Worm (Caenorhabditis elegans) whole organism, mixed stage, embryonic: ENCODE data around the gene clec-242.

Source experiments
- blmp-1 ChIP-seq: fragments of 150-350 bp; optimal IDR thresholded peaks from 2 replicates; lab custom pipeline; 2014; ENCODE audit warnings: missing biosample characterization, missing genetic modification characterization
- ceh-39 ChIP-seq: fragments of 150-350 bp; optimal IDR thresholded peaks from 2 replicates; lab custom pipeline; 2014; ENCODE audit warnings: missing biosample characterization, missing genetic modification characterization
- ces-1 ChIP-seq: fragments of 150-350 bp; optimal IDR thresholded peaks from 2 replicates; lab custom pipeline; 2014; ENCODE audit warnings: missing biosample characterization, missing genetic modification reagents, missing genetic modification characterization
- elt-1 ChIP-seq: sonication (generic microtip); optimal IDR thresholded peaks from 2 replicates; lab custom pipeline; 2017; ENCODE audit warnings: missing genetic modification characterization, mild to moderate bottlenecking, missing compliant biosample characterization, antibody characterized with exemption, moderate library complexity, borderline replicate concordance; ENCODE audit not compliant: insufficient read depth
- lin-13 ChIP-seq: fragments of 150-350 bp; optimal IDR thresholded peaks from 2 replicates; lab custom pipeline; 2014; ENCODE audit warnings: missing biosample characterization, missing genetic modification characterization
- mep-1 ChIP-seq: fragments of 150-350 bp; optimal IDR thresholded peaks from 2 replicates; lab custom pipeline; 2017; ENCODE audit warnings: missing biosample characterization, missing genetic modification reagents, missing genetic modification characterization, inconsistent platforms
- nhr-12 ChIP-seq: fragments of 150-350 bp; optimal IDR thresholded peaks from 2 replicates; lab custom pipeline; 2014; ENCODE audit warnings: missing biosample characterization, missing genetic modification characterization
- nhr-2 ChIP-seq: fragments of 150-350 bp; optimal IDR thresholded peaks from 2 replicates; lab custom pipeline; 2014; ENCODE audit warnings: missing biosample characterization, missing genetic modification characterization
- nhr-28 ChIP-seq: fragments of 150-350 bp; optimal IDR thresholded peaks from 2 replicates; lab custom pipeline; 2014; ENCODE audit warnings: missing biosample characterization, missing genetic modification characterization
- pha-4 ChIP-seq: fragments of 150-350 bp; optimal IDR thresholded peaks from 2 replicates; lab custom pipeline; 2018; ENCODE audit warnings: missing biosample characterization, missing genetic modification reagents, missing genetic modification characterization
- snpc-4 ChIP-seq: fragments of 150-350 bp; optimal IDR thresholded peaks from 2 replicates; lab custom pipeline; 2014; ENCODE audit warnings: missing biosample characterization, missing genetic modification characterization
- unc-39 ChIP-seq: fragments of 150-350 bp; optimal IDR thresholded peaks from 2 replicates; lab custom pipeline; 2014; ENCODE audit warnings: missing biosample characterization, missing genetic modification characterization

ce11 chrV:17241278-17241661 is 4.0 kb downstream of the clec-242 start:
- TF ChIP-seq ces-1 (GFP tag; lab: Kevin White, UChicago) (no peak), ceh-39 (no peak), elt-1 (no peak), mep-1 (tag; lab: Kevin White, UChicago) (no peak), nhr-28 (tag; lab: Kevin White, UChicago) (no peak), nhr-2 (no peak), pha-4 (tag; lab: Kevin White, UChicago) (no peak), unc-39 (tag; lab: Kevin White, UChicago) (no peak), nhr-12 (tag; lab: Kevin White, UChicago) (no peak), snpc-4 (no peak), lin-13 (tag; lab: Kevin White, UChicago) (no peak), blmp-1 (tag; lab: Kevin White, UChicago) (no peak)
